Worm (Caenorhabditis elegans): ENCODE results near the gene unc-86.

The unc-86 gene

DNA sequence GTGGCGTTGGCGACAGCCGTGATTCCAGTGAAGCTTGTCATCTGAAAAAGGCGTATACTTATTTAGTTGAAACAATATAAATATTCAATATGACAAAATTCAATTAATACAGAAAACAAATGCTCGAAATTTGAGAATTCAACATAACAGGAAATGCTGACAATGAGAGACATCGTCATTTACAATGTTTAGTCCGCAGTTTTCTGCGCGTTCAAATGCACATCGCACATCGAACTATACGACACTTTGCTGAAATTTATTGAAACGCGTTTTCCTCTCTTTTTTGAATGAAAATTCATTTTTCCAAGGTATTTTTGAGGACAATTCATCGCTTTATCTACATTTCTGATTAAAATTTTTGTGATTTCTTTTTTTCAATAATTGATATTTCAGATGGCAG, 27.9 kb upstream of the unc-86 start, which contains the start of the genes pbs-6 and cids-1:
Gene pbs-6 (minus strand): TSS at position 41 of the 400 bp plus-strand sequence.
Gene cids-1 (plus strand): TSS at position 394 of the 400 bp plus-strand sequence.
- TF ChIP-seq C34F6.9 (tag; optimal IDR thresholded peaks at IDR 0.05): peak; percentile 16
- no peak for TF ChIP-seq dmd-4 (tag; optimal IDR thresholded peaks at IDR 0.05)
- TF ChIP-seq unc-55 (GFP tag; optimal IDR thresholded peaks at IDR 0.05): peak; percentile 47
- no peak for TF ChIP-seq mab-5 (tag; optimal IDR thresholded peaks at IDR 0.05)
- peak; percentile 21 for TF ChIP-seq nhr-129 (tag; optimal IDR thresholded peaks at IDR 0.05)
- peak in 1 of 2 experiments; percentile 51 for TF ChIP-seq lsy-2 (tag; optimal IDR thresholded peaks at IDR 0.05)
- TF ChIP-seq sma-3 (GFP tag; optimal IDR thresholded peaks at IDR 0.05): no peak

DNA sequence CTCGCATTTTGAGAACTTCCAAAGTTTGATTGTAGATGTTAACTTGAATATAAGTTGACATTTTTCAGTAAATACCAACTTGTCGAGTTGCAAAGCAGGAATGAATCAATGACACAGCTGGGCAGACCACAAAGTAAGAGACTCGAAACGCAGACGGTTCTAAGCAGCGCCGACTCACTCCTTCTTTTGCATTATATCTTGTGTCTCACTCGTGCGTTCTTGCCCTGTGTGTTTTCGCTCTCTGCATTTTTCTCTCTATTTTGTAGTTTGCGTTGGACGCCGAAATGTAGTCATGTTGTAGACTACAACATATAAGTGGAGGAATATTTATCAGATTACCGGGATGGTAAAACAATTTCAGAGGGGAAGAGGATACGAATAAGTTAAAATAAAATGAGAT, 26.7 kb upstream of the unc-86 start, which contains the start of gene C02F5.12:
Gene C02F5.12 (minus strand): TSS at position 221 of the 400 bp plus-strand sequence.
- TF ChIP-seq lin-13 (GFP tag; optimal IDR thresholded peaks at IDR 0.05) (peak; percentile 8), C34F6.9 (tag; optimal IDR thresholded peaks at IDR 0.05) (peak; percentile 43), sma-9 (GFP tag; optimal IDR thresholded peaks at IDR 0.05) (peak; percentile 7), sma-9 (tag; optimal IDR thresholded peaks at IDR 0.05) (no peak), elt-3 (tag; optimal IDR thresholded peaks at IDR 0.05) (no peak), sma-3 (GFP tag; optimal IDR thresholded peaks at IDR 0.05) (peak; percentile 0), fos-1 (tag; optimal IDR thresholded peaks at IDR 0.05) (peak; percentile 38), crh-2 (tag; optimal IDR thresholded peaks at IDR 0.05) (peak; percentile 10), F13H6.1 (tag; optimal IDR thresholded peaks at IDR 0.05) (peak; percentile 20), nhr-129 (tag; optimal IDR thresholded peaks at IDR 0.05) (peak; percentile 51), lsy-2 (tag; optimal IDR thresholded peaks at IDR 0.05) (peak in 1 of 2 experiments; percentile 44), lin-11 (tag; optimal IDR thresholded peaks at IDR 0.05) (no peak)

DNA sequence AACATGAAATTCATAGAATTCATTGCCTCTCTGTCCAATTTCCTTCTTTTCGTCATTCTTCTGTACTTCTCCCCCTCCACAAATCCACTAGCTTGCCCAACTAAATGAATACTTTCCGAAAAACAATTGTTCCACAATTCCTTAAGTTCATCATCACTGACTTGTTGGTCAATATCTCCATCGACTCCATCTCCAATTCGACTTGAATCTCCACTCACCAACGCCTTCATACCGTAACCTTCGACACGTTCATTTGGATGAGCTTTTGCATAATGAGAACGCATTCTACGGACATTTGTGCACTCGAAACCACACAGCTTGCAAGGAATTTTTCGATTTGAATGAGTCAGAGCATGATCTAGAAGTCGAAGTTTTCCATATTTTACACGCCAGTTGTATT, 24.8 kb upstream of the unc-86 start:
- no peak for TF ChIP-seq ztf-1 (GFP tag; conservative IDR thresholded peaks at IDR 0.05)
- TF ChIP-seq nhr-6 (tag; optimal IDR thresholded peaks at IDR 0.05): no peak
- TF ChIP-seq gmeb-1 (tag; optimal IDR thresholded peaks at IDR 0.05): no peak
- no peak for TF ChIP-seq nhr-77 (tag; optimal IDR thresholded peaks at IDR 0.05)
- no peak for TF ChIP-seq R02D3.7 (tag; optimal IDR thresholded peaks at IDR 0.05)
- no peak for TF ChIP-seq zag-1 (tag; optimal IDR thresholded peaks at IDR 0.05)
- no peak for TF ChIP-seq Y55F3AM.14 (GFP tag; optimal IDR thresholded peaks at IDR 0.05)

DNA sequence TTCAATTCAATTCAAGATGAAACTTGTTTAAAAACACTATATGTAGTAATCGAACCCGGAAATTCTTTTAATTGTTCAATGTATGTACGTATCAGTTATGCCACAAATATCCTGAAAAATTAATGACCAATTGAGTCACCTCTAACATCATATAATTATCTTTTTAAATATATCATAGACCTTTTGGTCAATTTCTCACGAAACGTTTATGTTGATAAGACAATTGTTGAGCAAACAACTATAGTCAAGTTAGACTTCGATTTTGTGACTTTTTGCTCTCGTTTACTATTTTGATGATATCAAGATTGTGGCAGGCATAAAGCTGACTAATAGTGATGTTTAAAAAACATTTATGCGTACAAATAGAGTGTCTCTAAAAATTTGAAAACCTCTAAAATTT, 24.1 kb upstream of the unc-86 start:
- TF ChIP-seq C34F6.9 (tag; optimal IDR thresholded peaks at IDR 0.05) (no peak), mdl-1 (tag; optimal IDR thresholded peaks at IDR 0.05) (no peak), ztf-4 (tag; optimal IDR thresholded peaks at IDR 0.05) (no peak), fos-1 (tag; optimal IDR thresholded peaks at IDR 0.05) (peak; percentile 93)

DNA sequence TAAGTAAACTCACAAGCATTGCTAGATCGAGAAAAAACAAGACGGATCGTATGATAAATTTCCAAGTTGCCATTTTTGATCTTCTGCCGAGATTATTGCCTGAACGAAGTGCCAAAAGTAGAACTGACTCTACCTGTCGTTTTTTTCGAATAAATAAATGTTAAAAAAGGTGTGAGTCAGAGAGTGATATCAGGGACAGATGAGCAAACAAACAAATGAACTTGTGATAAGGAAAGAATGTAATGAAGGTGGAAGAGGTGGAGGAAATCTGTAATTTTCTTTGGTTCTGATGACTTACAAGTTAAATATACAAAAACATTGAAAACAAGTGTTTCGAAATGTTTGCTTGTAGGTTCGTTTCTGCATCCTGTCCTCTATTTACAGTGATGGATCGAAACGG, 23.2 kb upstream of the unc-86 start, which contains the start of gene tsp-1:
Gene tsp-1 (minus strand): TSS at position 99 of the 400 bp plus-strand sequence.
- TF ChIP-seq unc-55 (GFP tag; optimal IDR thresholded peaks at IDR 0.05): no peak
- TF ChIP-seq fos-1 (tag; optimal IDR thresholded peaks at IDR 0.05): peak; percentile 69

DNA sequence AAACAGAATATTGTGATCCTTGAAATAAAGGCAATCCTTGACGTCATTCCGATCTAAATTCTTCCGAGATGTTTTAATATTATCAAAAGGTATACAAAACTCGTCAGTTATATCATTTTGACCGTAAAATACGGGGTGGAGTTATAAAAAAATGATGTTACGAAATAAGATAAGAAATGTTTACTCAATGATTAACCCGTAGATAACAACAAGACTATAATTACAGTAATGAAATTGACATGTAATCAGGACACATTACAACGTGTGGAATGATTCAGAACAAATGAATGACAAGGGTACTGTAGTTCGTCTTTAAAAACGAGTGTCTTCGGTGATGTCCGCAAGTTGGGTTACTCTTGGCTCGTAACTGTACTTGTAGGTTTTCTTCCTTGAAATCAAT, 21.7 kb upstream of the unc-86 start, which contains the start of gene tsp-2:
Gene tsp-2 (minus strand): TSS at position 109 of the 400 bp plus-strand sequence.
- TF ChIP-seq sem-4 (tag; optimal IDR thresholded peaks at IDR 0.05) (no peak), zag-1 (tag; optimal IDR thresholded peaks at IDR 0.05) (no peak), fos-1 (tag; optimal IDR thresholded peaks at IDR 0.05) (peak; percentile 93), gmeb-1 (tag; optimal IDR thresholded peaks at IDR 0.05) (peak; percentile 3), lsy-2 (tag; optimal IDR thresholded peaks at IDR 0.05) (peak in 1 of 2 experiments; percentile 2)

DNA sequence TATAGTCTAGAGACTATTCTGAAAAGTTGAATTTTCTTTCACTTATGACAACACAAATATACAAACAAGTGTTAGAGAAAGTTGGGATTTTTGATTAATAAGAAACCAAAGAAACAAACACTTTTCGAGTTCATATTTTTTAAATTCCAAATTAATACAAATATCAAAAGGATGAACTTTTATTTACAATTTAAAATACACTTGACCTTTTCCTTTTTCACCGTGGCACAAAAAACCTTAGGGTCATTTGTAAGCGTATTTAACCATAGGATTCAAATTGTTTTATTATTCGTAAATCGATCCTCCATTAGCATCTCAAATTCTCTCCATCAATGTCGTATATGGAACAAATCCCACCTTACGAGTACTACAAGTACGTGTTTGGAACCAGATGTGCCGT, 19.7 kb upstream of the unc-86 start, which contains the start of gene C02F5.5:
Gene C02F5.5 (plus strand): TSS at position 301 of the 400 bp plus-strand sequence.
- no peak for TF ChIP-seq nhr-129 (tag; optimal IDR thresholded peaks at IDR 0.05)
- no peak for TF ChIP-seq nhr-11 (tag; optimal IDR thresholded peaks at IDR 0.05)
- no peak for TF ChIP-seq nhr-77 (tag; optimal IDR thresholded peaks at IDR 0.05)
- no peak for TF ChIP-seq mdl-1 (tag; optimal IDR thresholded peaks at IDR 0.05)
- TF ChIP-seq ztf-11 (tag; optimal IDR thresholded peaks at IDR 0.05): no peak
- no peak for TF ChIP-seq aly-2 (tag; optimal IDR thresholded peaks at IDR 0.05)
- no peak for TF ChIP-seq alr-1 (tag; optimal IDR thresholded peaks at IDR 0.05)
- TF ChIP-seq mbf-1 (tag; optimal IDR thresholded peaks at IDR 0.05): no peak
- no peak for TF ChIP-seq ceh-16 (tag; optimal IDR thresholded peaks at IDR 0.05)
- TF ChIP-seq ztf-4 (tag; optimal IDR thresholded peaks at IDR 0.05): no peak
- TF ChIP-seq sma-9 (GFP tag; optimal IDR thresholded peaks at IDR 0.05): no peak
- no peak for TF ChIP-seq sma-9 (tag; optimal IDR thresholded peaks at IDR 0.05)
- TF ChIP-seq gmeb-1 (tag; optimal IDR thresholded peaks at IDR 0.05): no peak
- TF ChIP-seq dmd-4 (tag; optimal IDR thresholded peaks at IDR 0.05): no peak
- no peak for TF ChIP-seq mab-5 (tag; optimal IDR thresholded peaks at IDR 0.05)
- no peak for TF ChIP-seq zag-1 (tag; optimal IDR thresholded peaks at IDR 0.05)
- no peak for TF ChIP-seq blmp-1 (tag; optimal IDR thresholded peaks at IDR 0.05; ENCODE audit: insufficient read depth)

Measured in whole organism, L2 larva.